Fruit fly (Drosophila melanogaster): ENCODE data around the gene Eip75B.

- TF ChIP-seq foxo (GFP tag; optimal IDR thresholded peaks at IDR 0.05) (peak; percentile 46 to 52), brk (GFP tag; optimal IDR thresholded peaks at IDR 0.05) (peak; percentile 35), Jra (GFP tag; optimal IDR thresholded peaks at IDR 0.05) (no peak), tai (GFP tag; optimal IDR thresholded peaks at IDR 0.05) (peak; percentile 45), fru (GFP tag; optimal IDR thresholded peaks at IDR 0.05) (peak; percentile 65), br (GFP tag; optimal IDR thresholded peaks at IDR 0.05) (peak; percentile 83), Hr83 (GFP tag; optimal IDR thresholded peaks at IDR 0.05; ENCODE audit: poor library complexity, severe bottlenecking) (peak; percentile 77), Hr78 (GFP tag; optimal IDR thresholded peaks at IDR 0.05) (no peak), Myc (optimal IDR thresholded peaks at IDR 0.05) (no peak), OdsH (GFP tag; optimal IDR thresholded peaks at IDR 0.05) (peak; percentile 71), Dfd (GFP tag; optimal IDR thresholded peaks at IDR 0.05) (no peak), usp (GFP tag; optimal IDR thresholded peaks at IDR 0.05) (no peak), psq (GFP tag; optimal IDR thresholded peaks at IDR 0.05) (no peak)
Observed at dm6 chr3L:18019645-18020509, 44.6 kb downstream of the Eip75B start.
